Worm (Caenorhabditis elegans): ENCODE data around the gene tftc-5.

Gene tftc-5

ce11 chrIII:4018591-4019580, 3.1 kb upstream of the tftc-5 start (continued):
- TF ChIP-seq ceh-82 (tag; optimal IDR thresholded peaks at IDR 0.05) (peak in 1 of 3 experiments; percentile 19), ama-1 (optimal IDR thresholded peaks at IDR 0.05) (no peak), lin-39 (tag; optimal IDR thresholded peaks at IDR 0.05) (no peak), irx-1 (tag; optimal IDR thresholded peaks at IDR 0.05) (peak; percentile 7), ztf-4 (tag; optimal IDR thresholded peaks at IDR 0.05) (no peak), zip-4 (GFP tag; optimal IDR thresholded peaks at IDR 0.05) (no peak), nhr-20 (tag; optimal IDR thresholded peaks at IDR 0.05) (peak; percentile 6), nhr-11 (tag; optimal IDR thresholded peaks at IDR 0.05) (no peak), unc-130 (tag; optimal IDR thresholded peaks at IDR 0.05) (peak; percentile 5), C34B4.2 (tag; optimal IDR thresholded peaks at IDR 0.05) (no peak), ets-5 (GFP tag; IDR thresholded peaks at IDR 0.05) (no peak), efl-1 (optimal IDR thresholded peaks at IDR 0.05) (peak in 1 of 2 experiments; percentile 20), efl-1 (GFP tag; optimal IDR thresholded peaks at IDR 0.05 in 1 of 2) (peak; percentile 13 to 62), tbx-2 (tag; optimal IDR thresholded peaks at IDR 0.05) (no peak), lin-14 (GFP tag; optimal IDR thresholded peaks at IDR 0.05) (peak; percentile 93), fkh-10 (GFP tag; optimal IDR thresholded peaks at IDR 0.05) (no peak), C16A3.4 (tag; optimal IDR thresholded peaks at IDR 0.05) (no peak), lsy-2 (tag; optimal IDR thresholded peaks at IDR 0.05) (peak; percentile 4 to 37), nhr-90 (tag; optimal IDR thresholded peaks at IDR 0.05; ENCODE audit: poor library complexity) (no peak)

ce11 chrIII:4019801-4020200, 2.2 kb upstream of the tftc-5 start, which contains the start of gene snpc-3.4:
TSS of gene snpc-3.4 (plus strand) at chrIII:4020037.
- TF ChIP-seq sptf-1 (tag; optimal IDR thresholded peaks at IDR 0.05): no peak
- no peak for TF ChIP-seq nhr-11 (tag; optimal IDR thresholded peaks at IDR 0.05)
- no peak for TF ChIP-seq fos-1 (tag; optimal IDR thresholded peaks at IDR 0.05)
- no peak for TF ChIP-seq ceh-90 (tag; optimal IDR thresholded peaks at IDR 0.05)
- no peak for TF ChIP-seq fkh-4 (tag; optimal IDR thresholded peaks at IDR 0.05; ENCODE audit: borderline replicate concordance)
- no peak for TF ChIP-seq nhr-237 (tag; optimal IDR thresholded peaks at IDR 0.05)
- peak; percentile 57 for TF ChIP-seq fkh-8 (tag; optimal IDR thresholded peaks at IDR 0.05)
- TF ChIP-seq efl-3 (GFP tag; optimal IDR thresholded peaks at IDR 0.05): no peak
- TF ChIP-seq alr-1 (tag; optimal IDR thresholded peaks at IDR 0.05; ENCODE audit: borderline replicate concordance): no peak
- TF ChIP-seq unc-62 (GFP tag; optimal IDR thresholded peaks at IDR 0.05): no peak
- TF ChIP-seq ceh-63 (GFP tag; optimal IDR thresholded peaks at IDR 0.05): no peak
- TF ChIP-seq nhr-76 (tag; optimal IDR thresholded peaks at IDR 0.05): no peak
- TF ChIP-seq blmp-1 (tag; optimal IDR thresholded peaks at IDR 0.05): peak; percentile 57
- no peak for TF ChIP-seq C04F5.9 (tag; optimal IDR thresholded peaks at IDR 0.05)
- peak in 2 of 3 experiments; percentile 66 to 82 for TF ChIP-seq ceh-82 (tag; optimal IDR thresholded peaks at IDR 0.05)
- TF ChIP-seq mab-9 (GFP tag; IDR thresholded peaks at IDR 0.05): no peak
- no peak for TF ChIP-seq ama-1 (optimal IDR thresholded peaks at IDR 0.05)
- TF ChIP-seq ceh-88 (GFP tag; IDR thresholded peaks at IDR 0.05): no peak
- no peak for TF ChIP-seq egl-27 (tag; optimal IDR thresholded peaks at IDR 0.05)
- TF ChIP-seq F16B12.6 (tag; optimal IDR thresholded peaks at IDR 0.05): peak; percentile 96
- TF ChIP-seq nhr-77 (tag; optimal IDR thresholded peaks at IDR 0.05): peak; percentile 47
- no peak for TF ChIP-seq hlh-4 (tag; optimal IDR thresholded peaks at IDR 0.05)
- no peak for TF ChIP-seq zip-4 (GFP tag; optimal IDR thresholded peaks at IDR 0.05)
- no peak for TF ChIP-seq ces-1 (GFP tag; optimal IDR thresholded peaks at IDR 0.05)
- TF ChIP-seq pqm-1 (tag; optimal IDR thresholded peaks at IDR 0.05): no peak
- TF ChIP-seq pax-3 (tag; optimal IDR thresholded peaks at IDR 0.05): no peak
- TF ChIP-seq C34B4.2 (tag; optimal IDR thresholded peaks at IDR 0.05): no peak
- TF ChIP-seq ceh-8 (GFP tag; optimal IDR thresholded peaks at IDR 0.05): no peak
- TF ChIP-seq nhr-85 (tag): peak; percentile 86
- TF ChIP-seq snu-23 (GFP tag; optimal IDR thresholded peaks at IDR 0.05): peak; percentile 82
- peak; percentile 53 for TF ChIP-seq aly-2 (tag; optimal IDR thresholded peaks at IDR 0.05)
- peak; percentile 5 for TF ChIP-seq lin-39 (tag; optimal IDR thresholded peaks at IDR 0.05)
- no peak for TF ChIP-seq elt-2 (tag; optimal IDR thresholded peaks at IDR 0.05)
- TF ChIP-seq nhr-90 (tag; optimal IDR thresholded peaks at IDR 0.05; ENCODE audit: poor library complexity): peak; percentile 43
- no peak for TF ChIP-seq ets-5 (GFP tag; IDR thresholded peaks at IDR 0.05)
- TF ChIP-seq rnt-1 (tag; optimal IDR thresholded peaks at IDR 0.05): peak; percentile 55
- no peak for TF ChIP-seq ztf-4 (tag; optimal IDR thresholded peaks at IDR 0.05)
- no peak for TF ChIP-seq hlh-17 (GFP tag; optimal IDR thresholded peaks at IDR 0.05; ENCODE audit: borderline replicate concordance)
- peak; percentile 51 for TF ChIP-seq jun-1 (tag; optimal IDR thresholded peaks at IDR 0.05)

Measured in whole organism, L1 larva.